Fruit fly (Drosophila melanogaster) whole organism, wandering third instar larva: ENCODE data around the gene CG8526.
A peak's percentile ranks its signal among the peaks of the same experiment; 100 is the strongest.

Experiments
- Abd-B ChIP-seq: fragments of >200 bp; optimal IDR thresholded peaks from 2 replicates; lab custom pipeline; 2017; ENCODE audit warnings: missing biosample characterization, missing genetic modification characterization
- CG32264 ChIP-seq: fragments of 200-800 bp; sonication (Bioruptor generic); optimal IDR thresholded peaks from 2 replicates; lab custom pipeline; 2016; ENCODE audit warnings: missing biosample characterization, missing genetic modification characterization
- CG9705 ChIP-seq: fragments of 200-800 bp; sonication (Bioruptor generic); optimal IDR thresholded peaks from 2 replicates; lab custom pipeline; 2018; ENCODE audit warnings: missing biosample characterization, mild to moderate bottlenecking, missing genetic modification characterization
- CrebA ChIP-seq: fragments of 200-800 bp; sonication (Bioruptor generic); optimal IDR thresholded peaks from 2 replicates; lab custom pipeline; 2016; ENCODE audit warnings: missing biosample characterization, mild to moderate bottlenecking, missing genetic modification characterization, borderline replicate concordance
- Dfd ChIP-seq: fragments of >200 bp; optimal IDR thresholded peaks from 2 replicates; lab custom pipeline; 2017; ENCODE audit warnings: missing biosample characterization, missing genetic modification characterization
- HLH106 ChIP-seq: fragments of 200-800 bp; optimal IDR thresholded peaks from 3 replicates; lab custom pipeline; 2019; ENCODE audit warnings: missing biosample characterization, mild to moderate bottlenecking, missing genetic modification characterization, moderate library complexity
- Hnf4 ChIP-seq: fragments of 200-800 bp; sonication (Bioruptor generic); optimal IDR thresholded peaks from 2 replicates; lab custom pipeline; 2016; ENCODE audit warnings: missing biosample characterization, mild to moderate bottlenecking, missing genetic modification characterization
- Hr78 ChIP-seq: fragments of >200 bp; optimal IDR thresholded peaks from 2 replicates; lab custom pipeline; 2017; ENCODE audit warnings: missing biosample characterization, missing genetic modification characterization
- Jra ChIP-seq: sonication (Bioruptor generic); optimal IDR thresholded peaks from 2 replicates; lab custom pipeline; 2016; ENCODE audit warnings: missing biosample characterization, missing genetic modification characterization
- Mio ChIP-seq: sonication (Bioruptor generic); optimal IDR thresholded peaks from 2 replicates; lab custom pipeline; 2016; ENCODE audit warnings: missing biosample characterization, missing genetic modification characterization
- Myc ChIP-seq: fragments of >200 bp; optimal IDR thresholded peaks from 2 replicates; lab custom pipeline; 2017
- N ChIP-seq: fragments of >200 bp; optimal IDR thresholded peaks from 2 replicates; lab custom pipeline; 2018; ENCODE audit warnings: missing biosample characterization, missing external identifiers, missing genetic modification characterization
- OdsH ChIP-seq: fragments of 200-800 bp; sonication (Bioruptor generic); optimal IDR thresholded peaks from 2 replicates; lab custom pipeline; 2016; ENCODE audit warnings: missing biosample characterization, mild to moderate bottlenecking, missing genetic modification characterization
- Rel ChIP-seq, 2 experiments: fragments of 200-800 bp; sonication (Bioruptor generic) in 1 of 2; optimal IDR thresholded peaks; 2 replicates in 1 of 2; 3 replicates in 1 of 2; lab custom pipeline; 2016 to 2019; ENCODE audit warnings: mild to moderate bottlenecking in 2 of 2, missing biosample characterization in 2 of 2, missing genetic modification characterization in 2 of 2, moderate library complexity in 1 of 2
- Sp1 ChIP-seq: fragments of 200-800 bp; sonication (Bioruptor generic); optimal IDR thresholded peaks from 3 replicates; lab custom pipeline; 2019; ENCODE audit warnings: missing biosample characterization, mild to moderate bottlenecking, missing genetic modification characterization, moderate library complexity
- Vsx2 ChIP-seq: fragments of 200-300, 225-300 bp; sonication (Bioruptor generic); optimal IDR thresholded peaks from 2 replicates; lab custom pipeline; 2018; ENCODE audit warnings: missing biosample characterization, missing genetic modification characterization; ENCODE audit not compliant: partially characterized antibody
- dl ChIP-seq, 2 experiments: fragments of 175-275, 200-275 bp in 1 of 2; fragments of 200-275 bp in 1 of 2; sonication (Bioruptor generic); optimal IDR thresholded peaks; lab custom pipeline; 2018; ENCODE audit warnings: mild to moderate bottlenecking in 2 of 2, missing biosample characterization in 2 of 2, missing genetic modification characterization in 2 of 2, moderate library complexity in 2 of 2; ENCODE audit not compliant: partially characterized antibody in 2 of 2, insufficient read depth in 1 of 2
- dmrt93B ChIP-seq: fragments of 200-800 bp; sonication (Bioruptor generic); optimal IDR thresholded peaks from 2 replicates; lab custom pipeline; 2018; ENCODE audit warnings: missing biosample characterization, mild to moderate bottlenecking, missing genetic modification characterization
- dsf ChIP-seq: sonication (Bioruptor generic); optimal IDR thresholded peaks from 2 replicates; lab custom pipeline; 2016; ENCODE audit warnings: missing biosample characterization, missing genetic modification characterization, borderline replicate concordance
- ey ChIP-seq: fragments of 200-800 bp; sonication (Bioruptor generic); optimal IDR thresholded peaks from 2 replicates; lab custom pipeline; 2016; ENCODE audit warnings: missing biosample characterization, missing genetic modification characterization
- foxo ChIP-seq, 2 experiments: fragments of 200-800 bp; sonication (Bioruptor generic); optimal IDR thresholded peaks; 2 replicates in 1 of 2; 3 replicates in 1 of 2; lab custom pipeline; 2016 to 2017; ENCODE audit warnings: missing biosample characterization in 2 of 2, missing genetic modification characterization in 2 of 2
- fru ChIP-seq: fragments of 200-800 bp; sonication (Bioruptor generic); optimal IDR thresholded peaks from 3 replicates; lab custom pipeline; 2016; ENCODE audit warnings: missing biosample characterization, mild to moderate bottlenecking, missing genetic modification characterization
- h ChIP-seq: fragments of 200-800 bp; sonication (Bioruptor generic); optimal IDR thresholded peaks from 3 replicates; lab custom pipeline; 2016; ENCODE audit warnings: missing biosample characterization, mild to moderate bottlenecking, missing genetic modification characterization
- jim ChIP-seq: fragments of 175-275, 200-325 bp; sonication (Bioruptor generic); optimal IDR thresholded peaks from 2 replicates; lab custom pipeline; 2016; ENCODE audit warnings: missing biosample characterization, mild to moderate bottlenecking, missing genetic modification characterization
- pan ChIP-seq: fragments of >200 bp; optimal IDR thresholded peaks from 2 replicates; lab custom pipeline; 2017
- rgr ChIP-seq: fragments of 200-800 bp; sonication (Bioruptor generic); optimal IDR thresholded peaks from 3 replicates; lab custom pipeline; 2016; ENCODE audit warnings: missing biosample characterization, mild to moderate bottlenecking, missing genetic modification characterization
- sage ChIP-seq: fragments of 200-800 bp; sonication (Bioruptor generic); optimal IDR thresholded peaks from 2 replicates; lab custom pipeline; 2016; ENCODE audit warnings: missing biosample characterization, mild to moderate bottlenecking, missing genetic modification characterization
- sv ChIP-seq: fragments of 200-800 bp; sonication (Bioruptor generic); optimal IDR thresholded peaks from 3 replicates; lab custom pipeline; 2016; ENCODE audit warnings: missing biosample characterization, missing genetic modification characterization
- tai ChIP-seq: sonication (Bioruptor generic); optimal IDR thresholded peaks from 2 replicates; lab custom pipeline; 2016; ENCODE audit warnings: missing biosample characterization, missing genetic modification characterization
- usp ChIP-seq: fragments of >200 bp; optimal IDR thresholded peaks from 2 replicates; lab custom pipeline; 2017; ENCODE audit warnings: missing biosample characterization, missing genetic modification characterization
- woc ChIP-seq: sonication (Bioruptor generic); optimal IDR thresholded peaks from 2 replicates; lab custom pipeline; 2016; ENCODE audit warnings: missing biosample characterization, mild to moderate bottlenecking, missing genetic modification characterization

The CG8526 gene

DNA sequence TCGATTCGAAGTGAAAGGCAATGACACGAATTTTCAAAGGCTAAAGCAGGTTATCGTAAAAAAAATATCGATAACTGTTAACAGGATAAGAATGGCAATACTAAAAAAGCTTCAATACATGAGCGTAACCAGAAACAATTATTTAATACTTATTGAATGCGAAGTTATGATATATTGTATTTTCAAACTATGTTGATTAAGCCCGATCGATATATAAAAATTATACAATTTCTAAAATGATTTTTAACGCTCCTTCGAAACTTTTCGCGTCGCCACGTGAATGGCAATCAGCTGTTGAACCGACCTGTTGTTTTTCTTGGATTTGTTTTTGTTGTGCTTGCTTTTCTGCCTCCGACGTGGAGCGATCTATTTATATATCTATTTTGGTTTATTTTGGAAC, 44.9 kb upstream of the CG8526 start, which contains the start of the genes Alg12 and Rpt3R:
Gene Alg12 (plus strand): TSS at position 305 of the 400 bp plus-strand sequence.
Gene Rpt3R (minus strand): TSS at position 324 of the 400 bp plus-strand sequence.
- TF ChIP-seq Myc (lab: Kevin White, UChicago) (peak; percentile 8), CrebA (GFP tag; lab: Kevin White, UChicago) (no peak), Vsx2 (no peak), tai (GFP tag; lab: Kevin White, UChicago) (no peak)

DNA sequence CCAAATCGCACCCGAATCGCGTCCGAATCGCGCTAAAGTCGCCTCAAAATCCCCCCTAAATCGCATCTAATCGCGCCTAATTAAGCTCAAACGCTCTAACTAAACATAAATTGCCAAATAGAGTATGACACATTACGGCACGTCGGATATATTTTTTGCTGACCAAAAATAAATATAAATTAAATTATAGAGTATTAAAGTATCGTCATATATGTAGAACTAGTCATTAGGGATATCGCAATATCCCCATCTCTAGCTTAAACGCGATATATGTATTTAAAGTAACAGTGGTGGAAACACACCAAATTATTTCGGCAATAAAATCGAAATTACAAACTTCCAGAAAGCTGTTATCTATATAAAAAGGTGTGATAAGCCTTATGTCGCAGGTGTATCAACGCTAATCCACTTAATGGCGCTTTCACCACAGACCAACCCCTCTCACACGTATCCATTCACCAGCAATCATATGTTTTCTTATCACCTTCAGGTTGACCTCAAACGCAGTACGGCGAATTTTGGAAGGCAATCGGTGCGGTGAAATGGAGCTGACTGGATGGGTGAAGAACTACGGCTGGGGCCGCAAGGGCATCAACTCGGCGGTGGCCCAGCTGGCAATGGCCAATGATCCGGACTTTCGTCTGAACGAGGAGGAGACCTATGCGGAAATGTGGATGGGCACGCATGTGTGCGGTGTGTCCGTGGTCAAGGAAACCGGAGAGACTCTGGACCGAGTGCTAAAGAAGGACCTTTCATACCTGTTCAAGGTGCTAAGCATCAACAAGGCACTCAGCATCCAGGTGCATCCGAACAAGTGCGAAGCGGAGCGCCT, 41.5 kb upstream of the CG8526 start, which contains the start of gene Mpi:
Gene Mpi (plus strand): TSS at position 263 of the 832 bp plus-strand sequence.
- TF ChIP-seq OdsH: peak; percentile 20
- TF ChIP-seq N (GFP tag; lab: Kevin White, UChicago): no peak
- peak; percentile 79 for TF ChIP-seq Myc (lab: Kevin White, UChicago)

DNA sequence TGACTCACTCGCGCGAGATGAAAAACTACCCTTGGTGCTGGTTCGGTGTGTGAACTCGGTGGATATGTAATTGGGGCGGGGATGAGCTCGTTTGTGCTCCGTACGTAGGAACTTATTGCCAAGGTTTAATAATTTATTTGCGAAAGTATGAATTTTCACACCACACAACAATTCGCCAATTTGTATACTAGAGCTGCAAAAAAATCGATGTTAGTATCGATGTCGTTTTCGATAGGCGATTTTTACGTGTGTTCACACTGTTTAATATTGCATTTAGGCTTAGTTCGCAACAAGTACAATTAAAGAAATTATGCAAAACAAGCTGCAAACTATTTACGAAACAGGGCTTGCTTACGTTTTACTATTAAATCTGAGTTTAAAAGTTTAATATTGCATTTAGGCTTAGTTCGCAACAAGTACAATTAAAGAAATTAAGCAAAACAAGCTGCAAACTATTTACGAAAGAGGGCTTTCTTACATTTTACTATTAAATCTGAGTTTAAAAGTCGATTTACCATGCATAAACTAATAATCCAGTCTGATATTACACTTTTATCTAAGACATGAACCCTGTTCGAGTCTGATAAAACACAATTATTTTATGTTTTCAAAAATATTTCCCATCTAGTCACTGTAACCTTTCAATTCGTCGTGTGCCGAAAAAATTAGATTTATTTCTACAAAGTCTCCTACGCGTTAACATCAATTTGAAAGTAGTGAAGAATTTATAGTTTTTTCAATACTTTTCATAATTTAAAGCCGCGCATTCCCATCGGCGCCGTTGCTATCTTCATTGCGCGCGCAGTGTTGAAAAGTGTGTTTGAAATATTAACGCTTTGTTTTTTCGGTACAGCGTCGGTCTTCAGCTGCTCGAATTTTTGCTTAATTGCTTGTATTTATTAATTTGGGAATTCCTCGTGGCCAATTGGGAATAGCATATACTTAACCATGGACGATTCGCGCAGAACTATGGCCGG, 37.8 kb upstream of the CG8526 start, which contains the start of the genes Snap24 and CG8478:
Gene Snap24 (minus strand): TSS at position 196 of the 977 bp plus-strand sequence.
Gene CG8478 (plus strand): TSS at position 696 of the 977 bp plus-strand sequence.
- TF ChIP-seq Dfd (GFP tag; lab: Kevin White, UChicago): no peak
- TF ChIP-seq rgr (GFP tag; lab: Kevin White, UChicago): no peak
- TF ChIP-seq ey (GFP tag; lab: Kevin White, UChicago): no peak
- no peak for TF ChIP-seq Rel (GFP tag; optimal IDR thresholded peaks at IDR 0.05; lab: Kevin White, UChicago)
- peak; percentile 31 for TF ChIP-seq Rel (tag; optimal IDR thresholded peaks at IDR 0.05; lab: Kevin White, UChicago)
- TF ChIP-seq dsf (GFP tag; lab: Kevin White, UChicago): no peak
- TF ChIP-seq Sp1 (GFP tag; lab: Kevin White, UChicago): no peak
- no peak for TF ChIP-seq dl (GFP tag; optimal IDR thresholded peaks at IDR 0.05; lab: Kevin White, UChicago; ENCODE audit: insufficient read depth in 1 of 2, partially characterized antibody in 2 of 2)
- TF ChIP-seq CG9705 (GFP tag; lab: Kevin White, UChicago): no peak
- peak; percentile 64 for TF ChIP-seq Jra (GFP tag; lab: Kevin White, UChicago)
- TF ChIP-seq h (GFP tag; lab: Kevin White, UChicago): no peak
- peak; percentile 8 for TF ChIP-seq N (GFP tag; lab: Kevin White, UChicago)
- no peak for TF ChIP-seq CrebA (GFP tag; lab: Kevin White, UChicago)
- TF ChIP-seq jim (GFP tag; lab: Kevin White, UChicago): no peak
- no peak for TF ChIP-seq Abd-B (GFP tag; lab: Kevin White, UChicago)
- TF ChIP-seq HLH106: no peak
- no peak for TF ChIP-seq Mio (GFP tag; lab: Kevin White, UChicago)
- TF ChIP-seq dmrt93B (GFP tag; lab: Kevin White, UChicago): no peak
- TF ChIP-seq foxo (GFP tag; optimal IDR thresholded peaks at IDR 0.05; lab: Kevin White, UChicago): no peak
- TF ChIP-seq Myc (lab: Kevin White, UChicago): peak; percentile 2
- TF ChIP-seq Hr78 (GFP tag; lab: Kevin White, UChicago): no peak
- no peak for TF ChIP-seq OdsH
- no peak for TF ChIP-seq CG32264 (GFP tag; lab: Kevin White, UChicago)
- TF ChIP-seq, all 38 proteins: peak for 4

DNA sequence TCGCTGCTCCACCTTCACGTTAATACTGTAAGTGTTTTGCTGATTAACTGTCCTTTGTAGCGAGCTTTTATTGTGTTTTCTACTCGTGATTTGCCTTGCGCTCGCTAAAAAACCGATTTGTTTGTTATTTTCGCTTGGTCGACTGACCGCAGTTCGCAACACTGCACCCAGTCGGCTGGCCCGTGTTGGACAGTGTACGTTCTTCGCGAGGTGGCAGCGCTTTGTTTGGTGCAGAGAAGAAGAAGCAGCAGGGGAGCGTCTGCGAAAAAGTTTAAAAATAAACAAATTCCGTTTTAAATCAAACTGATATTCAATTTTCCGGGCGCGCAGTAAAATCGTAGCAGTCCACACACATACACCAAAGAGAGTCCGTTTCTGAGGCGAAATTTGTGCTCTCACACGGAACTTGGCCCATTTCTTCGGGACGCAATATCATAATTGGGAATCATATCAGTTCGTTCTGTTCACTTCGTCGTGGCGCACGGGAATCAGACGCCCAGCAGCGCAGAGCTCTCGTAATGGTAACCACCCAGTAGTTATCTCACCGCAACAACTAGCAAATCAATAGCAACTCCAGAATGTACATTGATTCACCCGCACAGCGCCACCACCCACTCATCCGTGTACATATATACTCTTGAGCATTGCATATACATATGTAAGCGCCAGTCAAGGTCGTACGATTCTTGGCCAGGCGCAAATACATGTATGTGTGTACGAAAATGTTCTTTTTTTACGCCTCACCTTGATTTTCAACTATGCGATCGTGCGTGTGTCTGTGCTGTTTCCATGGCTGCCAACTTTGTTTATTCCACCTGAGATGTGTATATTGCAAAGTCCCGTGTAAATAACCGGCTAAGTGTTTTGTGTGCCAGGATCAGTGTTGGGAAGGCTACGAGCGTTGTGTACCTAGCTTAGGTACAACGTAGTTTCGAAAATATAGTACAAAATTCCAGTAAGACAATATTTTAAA, 33.2 kb upstream of the CG8526 start, which contains the start of gene Naa80:
Gene Naa80 (plus strand): TSS at position 215 of the 973 bp plus-strand sequence.
- TF ChIP-seq dmrt93B (GFP tag; lab: Kevin White, UChicago) (no peak), sv (GFP tag; lab: Kevin White, UChicago) (peak; percentile 32), jim (GFP tag; lab: Kevin White, UChicago) (peak; percentile 30), Hr78 (GFP tag; lab: Kevin White, UChicago) (no peak), woc (GFP tag; lab: Kevin White, UChicago) (peak; percentile 60), dl (GFP tag; optimal IDR thresholded peaks at IDR 0.05; lab: Kevin White, UChicago; ENCODE audit: insufficient read depth in 1 of 2, partially characterized antibody in 2 of 2) (peak in 1 of 2 experiments; percentile 22), OdsH (peak; percentile 71), Mio (GFP tag; lab: Kevin White, UChicago) (peak; percentile 31), Jra (GFP tag; lab: Kevin White, UChicago) (peak; percentile 80), sage (GFP tag; lab: Kevin White, UChicago) (no peak), Abd-B (GFP tag; lab: Kevin White, UChicago) (no peak), CG32264 (GFP tag; lab: Kevin White, UChicago) (peak; percentile 22), Hnf4 (GFP tag; lab: Kevin White, UChicago) (peak; percentile 88), usp (GFP tag; lab: Kevin White, UChicago) (no peak), pan (lab: Kevin White, UChicago) (no peak), CrebA (GFP tag; lab: Kevin White, UChicago) (no peak), Myc (lab: Kevin White, UChicago) (peak; percentile 3), Vsx2 (no peak), N (GFP tag; lab: Kevin White, UChicago) (no peak), CG9705 (GFP tag; lab: Kevin White, UChicago) (peak; percentile 62), h (GFP tag; lab: Kevin White, UChicago) (peak; percentile 84), Sp1 (GFP tag; lab: Kevin White, UChicago) (peak; percentile 50), tai (GFP tag; lab: Kevin White, UChicago) (no peak), fru (GFP tag; lab: Kevin White, UChicago) (peak; percentile 70), rgr (GFP tag; lab: Kevin White, UChicago) (peak; percentile 88), HLH106 (peak; percentile 54)
